Worm (Caenorhabditis elegans): ENCODE results near the gene ZC116.1.

The ZC116.1 gene

ce11 chrV:12609526-12609925, at the start of gene ZC116.1:
TSS of gene ZC116.1 (plus strand) at chrV:12609826.
- TF ChIP-seq lin-15B (tag; optimal IDR thresholded peaks at IDR 0.05) (no peak), nhr-76 (tag; optimal IDR thresholded peaks at IDR 0.05) (no peak), sea-2 (GFP tag; optimal IDR thresholded peaks at IDR 0.05) (no peak), ztf-11 (tag; optimal IDR thresholded peaks at IDR 0.05) (no peak), egl-5 (tag; optimal IDR thresholded peaks at IDR 0.05) (no peak), unc-62 (GFP tag; optimal IDR thresholded peaks at IDR 0.05) (no peak), elt-1 (tag; optimal IDR thresholded peaks at IDR 0.05) (no peak), ztf-4 (tag; optimal IDR thresholded peaks at IDR 0.05) (no peak), nhr-11 (tag; optimal IDR thresholded peaks at IDR 0.05) (no peak), aly-2 (tag; optimal IDR thresholded peaks at IDR 0.05) (no peak), egl-27 (tag; optimal IDR thresholded peaks at IDR 0.05) (no peak), snpc-4 (tag; optimal IDR thresholded peaks at IDR 0.05) (no peak), zag-1 (tag; optimal IDR thresholded peaks at IDR 0.05) (no peak), fkh-10 (GFP tag; optimal IDR thresholded peaks at IDR 0.05) (no peak), fos-1 (tag; optimal IDR thresholded peaks at IDR 0.05) (no peak), pha-4 (tag; optimal IDR thresholded peaks at IDR 0.05) (no peak), nhr-77 (tag; optimal IDR thresholded peaks at IDR 0.05) (no peak)

- TF ChIP-seq nhr-67 (tag; optimal IDR thresholded peaks at IDR 0.05): no peak
- no peak for TF ChIP-seq aly-2 (tag; optimal IDR thresholded peaks at IDR 0.05)
- TF ChIP-seq tbx-2 (tag; optimal IDR thresholded peaks at IDR 0.05): no peak
- peak; percentile 59 for TF ChIP-seq R02D3.7 (tag; optimal IDR thresholded peaks at IDR 0.05)
- TF ChIP-seq ceh-16 (tag; optimal IDR thresholded peaks at IDR 0.05): no peak
- TF ChIP-seq hmg-11 (tag; optimal IDR thresholded peaks at IDR 0.05): peak; percentile 1
- peak; percentile 4 for TF ChIP-seq lin-15B (tag; optimal IDR thresholded peaks at IDR 0.05)
- no peak for TF ChIP-seq mdl-1 (tag; optimal IDR thresholded peaks at IDR 0.05)
- no peak for TF ChIP-seq elt-2 (tag; optimal IDR thresholded peaks at IDR 0.05)
These were observed 49.3 kb upstream of the ZC116.1 start, which contains the start of gene sel-1 for ce11 chrV:12560328-12560782. TSS of gene sel-1 (plus strand) at chrV:12560732.

DNA sequence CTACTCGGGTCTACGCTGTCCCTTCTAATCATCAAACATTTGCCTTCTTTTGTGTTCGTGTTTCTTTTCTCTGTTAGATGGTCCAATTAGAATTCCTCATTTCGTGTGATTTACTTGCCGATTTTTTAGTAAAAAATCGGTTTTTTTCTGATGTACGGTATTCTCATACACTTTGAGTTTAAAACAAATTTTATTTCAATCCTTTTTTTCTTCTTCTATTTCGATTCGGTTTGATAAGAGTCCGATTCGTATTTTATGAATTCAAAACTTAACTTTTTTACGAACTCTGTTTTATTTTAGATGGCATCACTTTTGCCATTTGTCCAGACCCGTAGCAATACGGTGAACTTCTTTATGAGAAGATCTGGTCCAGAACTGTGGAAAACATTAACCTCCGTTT, 46.4 kb upstream of the ZC116.1 start, which contains the start of gene mrps-5:
mrps-5 (plus strand) TSS at position 301 of the 400 bp plus-strand sequence.
- no peak for TF ChIP-seq egl-27 (tag; optimal IDR thresholded peaks at IDR 0.05)
- TF ChIP-seq unc-39 (tag; optimal IDR thresholded peaks at IDR 0.05): no peak
- TF ChIP-seq daf-12 (tag; optimal IDR thresholded peaks at IDR 0.05): no peak
- no peak for TF ChIP-seq ama-1 (optimal IDR thresholded peaks at IDR 0.05)
- no peak for TF ChIP-seq nhr-67 (tag; optimal IDR thresholded peaks at IDR 0.05)
- TF ChIP-seq ztf-11 (tag; optimal IDR thresholded peaks at IDR 0.05): no peak
- TF ChIP-seq nhr-76 (tag; optimal IDR thresholded peaks at IDR 0.05): no peak

- TF ChIP-seq eor-1 (tag; optimal IDR thresholded peaks at IDR 0.05) (no peak), nhr-28 (tag; optimal IDR thresholded peaks at IDR 0.05) (no peak), nhr-43 (tag; optimal IDR thresholded peaks at IDR 0.05; ENCODE audit: poor library complexity, severe bottlenecking) (no peak), mml-1 (tag; optimal IDR thresholded peaks at IDR 0.05) (no peak), skn-1 (tag; optimal IDR thresholded peaks at IDR 0.05) (no peak), ztf-11 (tag; optimal IDR thresholded peaks at IDR 0.05) (no peak)
These were observed 44.7 kb upstream of the ZC116.1 start for ce11 chrV:12564902-12565301.

- TF ChIP-seq ztf-4 (tag; optimal IDR thresholded peaks at IDR 0.05): no peak
- TF ChIP-seq nfya-1 (tag; optimal IDR thresholded peaks at IDR 0.05; ENCODE audit: insufficient read depth): no peak
- no peak for TF ChIP-seq jun-1 (tag; optimal IDR thresholded peaks at IDR 0.05)
- no peak for TF ChIP-seq nhr-23 (tag; optimal IDR thresholded peaks at IDR 0.05)
- TF ChIP-seq nhr-11 (tag; optimal IDR thresholded peaks at IDR 0.05): no peak
- no peak for TF ChIP-seq skn-1 (tag; optimal IDR thresholded peaks at IDR 0.05)
- no peak for TF ChIP-seq egl-27 (tag; optimal IDR thresholded peaks at IDR 0.05)
- TF ChIP-seq elt-3 (tag; optimal IDR thresholded peaks at IDR 0.05): no peak
- TF ChIP-seq R02D3.7 (tag; optimal IDR thresholded peaks at IDR 0.05): no peak
- no peak for TF ChIP-seq ceh-16 (tag; optimal IDR thresholded peaks at IDR 0.05)
- no peak for TF ChIP-seq tbx-2 (tag; optimal IDR thresholded peaks at IDR 0.05)
These were observed 42.3 kb upstream of the ZC116.1 start for ce11 chrV:12567312-12567711.
